Worm (Caenorhabditis elegans): ENCODE results near the gene F54G2.1.

ce11 chrX:2654334-2654733, 9.8 kb downstream of the F54G2.1 start:
- TF ChIP-seq syd-9 (tag; optimal IDR thresholded peaks at IDR 0.05): no peak
- no peak for TF ChIP-seq che-1 (tag; optimal IDR thresholded peaks at IDR 0.05)
- TF ChIP-seq pat-9 (tag; optimal IDR thresholded peaks at IDR 0.05): no peak
- TF ChIP-seq Y22D7AL.16 (tag; optimal IDR thresholded peaks at IDR 0.05): no peak
- TF ChIP-seq nhr-232 (tag; optimal IDR thresholded peaks at IDR 0.05): no peak
- no peak for TF ChIP-seq nfya-1 (tag; optimal IDR thresholded peaks at IDR 0.05)
- TF ChIP-seq lim-6 (tag; optimal IDR thresholded peaks at IDR 0.05): no peak
- no peak for TF ChIP-seq pha-4 (tag; optimal IDR thresholded peaks at IDR 0.05)
- no peak for TF ChIP-seq hlh-13 (GFP tag; optimal IDR thresholded peaks at IDR 0.05)
- TF ChIP-seq hlh-30 (tag; optimal IDR thresholded peaks at IDR 0.05; ENCODE audit: insufficient read depth): no peak
- no peak for TF ChIP-seq sdc-2 (tag; optimal IDR thresholded peaks at IDR 0.05)
- no peak for TF ChIP-seq ceh-2 (tag; optimal IDR thresholded peaks at IDR 0.05)
- TF ChIP-seq hlh-8 (tag; optimal IDR thresholded peaks at IDR 0.05): no peak

Measured in whole organism, late embryonic.